Fruit fly (Drosophila melanogaster): ENCODE results near the gene CG31815.

The CG31815 gene

dm6 chr2L:16605032-16605872 lies at the start of gene CG31815:
Gene CG31815, plus strand, starts transcription at chr2L:16605822.
- TF ChIP-seq CG1620 (GFP tag; optimal IDR thresholded peaks at IDR 0.05) (no peak), CG5204 (GFP tag; optimal IDR thresholded peaks at IDR 0.05) (no peak), toe (GFP tag; optimal IDR thresholded peaks at IDR 0.05) (no peak), Hr96 (GFP tag; optimal IDR thresholded peaks at IDR 0.05) (no peak), CG12768 (GFP tag; optimal IDR thresholded peaks at IDR 0.05) (no peak), cic (GFP tag; optimal IDR thresholded peaks at IDR 0.05) (no peak), CG14711 (tag; optimal IDR thresholded peaks at IDR 0.05) (no peak), Mnt (GFP tag; optimal IDR thresholded peaks at IDR 0.05) (no peak), tj (GFP tag; optimal IDR thresholded peaks at IDR 0.05) (no peak), CG7045 (GFP tag; optimal IDR thresholded peaks at IDR 0.05) (no peak), cnc (optimal IDR thresholded peaks at IDR 0.05) (no peak), bab1 (GFP tag; optimal IDR thresholded peaks at IDR 0.05) (no peak), Crg-1 (GFP tag; optimal IDR thresholded peaks at IDR 0.05) (no peak), Clk (GFP tag; optimal IDR thresholded peaks at IDR 0.05) (no peak), CG33017 (tag; optimal IDR thresholded peaks at IDR 0.05) (no peak), kay (GFP tag; ENCODE audit: borderline replicate concordance) (no peak)

DNA sequence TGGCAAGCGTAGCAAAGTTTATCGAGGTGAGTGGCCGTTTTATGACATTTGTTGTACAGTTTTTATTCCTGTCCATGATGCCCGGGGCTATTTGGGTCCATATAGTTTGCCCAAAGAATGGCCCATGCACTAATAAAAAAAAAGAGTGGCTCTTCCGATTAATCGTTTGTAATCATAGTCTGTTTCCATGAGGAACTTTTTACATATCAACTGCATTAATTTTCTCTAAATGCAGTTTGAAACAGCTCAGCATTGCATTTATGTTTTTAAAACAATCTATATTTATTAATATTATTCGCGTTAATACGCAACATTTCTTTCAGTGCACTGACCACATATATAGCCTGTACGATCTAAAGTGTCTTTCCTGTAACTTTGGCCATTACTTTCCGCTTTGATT lies 45.7 kb upstream of the CG31815 start:
- TF ChIP-seq CG7045 (GFP tag; optimal IDR thresholded peaks at IDR 0.05): no peak
- TF ChIP-seq cnc (optimal IDR thresholded peaks at IDR 0.05): no peak
- TF ChIP-seq Clk (GFP tag; optimal IDR thresholded peaks at IDR 0.05): no peak
- no peak for TF ChIP-seq CG7101 (tag; optimal IDR thresholded peaks at IDR 0.05)
- no peak for TF ChIP-seq CG11617 (GFP tag; optimal IDR thresholded peaks at IDR 0.05)
- TF ChIP-seq Hr96 (GFP tag; optimal IDR thresholded peaks at IDR 0.05): no peak
- no peak for TF ChIP-seq tj (GFP tag; optimal IDR thresholded peaks at IDR 0.05)
- TF ChIP-seq CG14711 (tag; optimal IDR thresholded peaks at IDR 0.05): no peak
- TF ChIP-seq CG33017 (tag; optimal IDR thresholded peaks at IDR 0.05): no peak
- no peak for TF ChIP-seq kay (GFP tag; ENCODE audit: borderline replicate concordance)
- TF ChIP-seq ovo (GFP tag; optimal IDR thresholded peaks at IDR 0.05): no peak
- TF ChIP-seq cic (GFP tag; optimal IDR thresholded peaks at IDR 0.05): no peak
- TF ChIP-seq CG12768 (GFP tag; optimal IDR thresholded peaks at IDR 0.05): no peak
- TF ChIP-seq Mnt (GFP tag; optimal IDR thresholded peaks at IDR 0.05): no peak
- no peak for TF ChIP-seq Crg-1 (GFP tag; optimal IDR thresholded peaks at IDR 0.05)
- TF ChIP-seq toe (GFP tag; optimal IDR thresholded peaks at IDR 0.05): no peak
- TF ChIP-seq bab1 (GFP tag; optimal IDR thresholded peaks at IDR 0.05): no peak

- TF ChIP-seq Mnt (GFP tag; optimal IDR thresholded peaks at IDR 0.05) (no peak), CG5204 (GFP tag; optimal IDR thresholded peaks at IDR 0.05) (no peak), CG1620 (GFP tag; optimal IDR thresholded peaks at IDR 0.05) (no peak), Clk (GFP tag; optimal IDR thresholded peaks at IDR 0.05) (no peak), CG14711 (tag; optimal IDR thresholded peaks at IDR 0.05) (no peak), cnc (optimal IDR thresholded peaks at IDR 0.05) (no peak), Hr96 (GFP tag; optimal IDR thresholded peaks at IDR 0.05) (no peak), CG12768 (GFP tag; optimal IDR thresholded peaks at IDR 0.05) (no peak), ovo (GFP tag; optimal IDR thresholded peaks at IDR 0.05) (no peak), cic (GFP tag; optimal IDR thresholded peaks at IDR 0.05) (no peak), kay (GFP tag; ENCODE audit: borderline replicate concordance) (no peak), tj (GFP tag; optimal IDR thresholded peaks at IDR 0.05) (no peak), bab1 (GFP tag; optimal IDR thresholded peaks at IDR 0.05) (no peak)
Observed at dm6 chr2L:16562379-16562778, 43.2 kb upstream of the CG31815 start.

DNA sequence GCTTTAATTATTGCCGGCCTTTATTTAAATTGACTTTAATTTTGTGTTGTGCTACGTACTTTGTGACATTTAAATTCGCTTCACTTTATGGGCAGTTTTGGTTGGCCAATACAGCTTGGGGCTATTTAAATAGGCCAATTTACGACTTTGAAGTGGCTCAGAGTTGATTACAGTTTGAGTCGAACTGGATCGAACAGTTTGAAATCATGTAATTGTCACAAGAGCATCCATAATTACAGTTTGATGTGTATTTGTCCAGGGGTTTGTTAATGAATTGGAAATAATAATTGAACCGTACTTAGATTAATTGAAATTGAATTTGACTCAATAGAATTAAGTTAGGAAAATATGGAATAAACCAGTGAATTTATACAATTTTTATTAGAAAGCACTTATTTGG lies 22.9 kb upstream of the CG31815 start:
- TF ChIP-seq CG5204 (GFP tag; optimal IDR thresholded peaks at IDR 0.05) (no peak), CG7101 (tag; optimal IDR thresholded peaks at IDR 0.05) (no peak), CG12768 (GFP tag; optimal IDR thresholded peaks at IDR 0.05) (no peak), pad (GFP tag; optimal IDR thresholded peaks at IDR 0.05) (no peak), CG7045 (GFP tag; optimal IDR thresholded peaks at IDR 0.05) (no peak), bab1 (GFP tag; optimal IDR thresholded peaks at IDR 0.05) (no peak), kay (GFP tag; ENCODE audit: borderline replicate concordance) (no peak), Mnt (GFP tag; optimal IDR thresholded peaks at IDR 0.05) (no peak), ovo (GFP tag; optimal IDR thresholded peaks at IDR 0.05) (no peak), cic (GFP tag; optimal IDR thresholded peaks at IDR 0.05) (no peak), tj (GFP tag; optimal IDR thresholded peaks at IDR 0.05) (no peak), CG33017 (tag; optimal IDR thresholded peaks at IDR 0.05) (no peak), CG14711 (tag; optimal IDR thresholded peaks at IDR 0.05) (no peak), toe (GFP tag; optimal IDR thresholded peaks at IDR 0.05) (no peak), Clk (GFP tag; optimal IDR thresholded peaks at IDR 0.05) (no peak), cnc (optimal IDR thresholded peaks at IDR 0.05) (no peak), CG1620 (GFP tag; optimal IDR thresholded peaks at IDR 0.05) (no peak), CG11617 (GFP tag; optimal IDR thresholded peaks at IDR 0.05) (no peak), Crg-1 (GFP tag; optimal IDR thresholded peaks at IDR 0.05) (no peak), Hr96 (GFP tag; optimal IDR thresholded peaks at IDR 0.05) (no peak)

DNA sequence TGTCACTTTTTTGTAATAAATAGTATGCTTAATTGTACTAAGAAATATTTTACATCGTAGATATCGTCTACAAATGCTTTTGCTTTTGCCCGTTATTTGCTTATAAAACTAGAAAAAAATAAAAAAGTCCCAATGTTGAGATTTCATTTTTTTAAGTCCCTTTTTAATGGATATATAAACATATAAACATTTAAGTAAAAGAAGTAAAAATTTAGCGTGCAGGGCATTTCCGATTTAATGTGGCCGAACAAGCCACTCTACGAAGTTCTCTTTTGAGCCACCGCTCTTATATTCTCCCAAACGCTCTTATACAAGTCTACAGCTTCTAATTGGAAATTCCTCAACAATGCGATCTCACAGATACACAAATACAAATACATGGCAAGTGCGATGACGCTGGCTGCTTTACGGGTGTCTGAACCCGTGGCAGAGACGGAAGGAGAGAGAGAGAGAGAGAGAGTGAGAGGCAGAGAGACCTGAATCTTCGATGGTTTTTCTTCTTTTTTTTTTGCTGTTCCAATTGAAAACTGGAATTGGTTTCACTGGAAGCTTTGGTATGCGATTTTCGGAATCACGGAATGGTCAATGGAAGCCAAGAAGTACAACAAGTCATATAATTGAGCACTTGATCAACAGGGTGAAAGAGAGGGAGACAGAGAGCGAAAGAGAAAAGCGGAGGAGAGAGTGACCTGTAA lies 17.8 kb upstream of the CG31815 start:
- TF ChIP-seq tj (GFP tag; optimal IDR thresholded peaks at IDR 0.05) (peak; percentile 38), Clk (GFP tag; optimal IDR thresholded peaks at IDR 0.05) (no peak), Crg-1 (GFP tag; optimal IDR thresholded peaks at IDR 0.05) (no peak), pad (GFP tag; optimal IDR thresholded peaks at IDR 0.05) (no peak), Hr96 (GFP tag; optimal IDR thresholded peaks at IDR 0.05) (no peak), CG5204 (GFP tag; optimal IDR thresholded peaks at IDR 0.05) (no peak), cnc (optimal IDR thresholded peaks at IDR 0.05) (no peak), CG7101 (tag; optimal IDR thresholded peaks at IDR 0.05) (no peak), Mnt (GFP tag; optimal IDR thresholded peaks at IDR 0.05) (no peak)

Measured in whole organism, adult.